Fruit fly (Drosophila melanogaster) whole organism, pupa: ENCODE measurements around the gene Apc.

ENCODE experiments used
- CG14655 ChIP-seq: fragments of 200-800 bp; sonication (Bioruptor generic); optimal IDR thresholded peaks from 3 replicates; lab custom pipeline; 2017; ENCODE audit warnings: mild to moderate bottlenecking, missing biosample characterization, missing genetic modification reagents, missing genetic modification characterization
- CG15710 ChIP-seq: fragments of 200-800 bp; sonication (Bioruptor generic); optimal IDR thresholded peaks from 2 replicates; lab custom pipeline; 2018; ENCODE audit warnings: missing biosample characterization, mild to moderate bottlenecking, missing genetic modification characterization, moderate library complexity
- CG32121 ChIP-seq: fragments of 200-800 bp; sonication (Bioruptor generic); IDR thresholded peaks from 2 replicates; pipeline ENCODE4 v1.3.6; 2022; ENCODE audit warnings: missing biosample characterization, missing genetic modification characterization
- CG4496 ChIP-seq: fragments of 200-800 bp; sonication (Bioruptor generic); IDR thresholded peaks from 3 replicates; pipeline ENCODE4 v1.3.6; 2022; ENCODE audit warnings: missing biosample characterization, missing genetic modification characterization
- D1 ChIP-seq: fragments of 200-800 bp; sonication (Bioruptor generic); optimal IDR thresholded peaks from 2 replicates; lab custom pipeline; 2018; ENCODE audit warnings: missing biosample characterization, mild to moderate bottlenecking, missing genetic modification characterization, moderate library complexity
- Ets98B ChIP-seq: fragments of 200-800 bp; sonication (Bioruptor generic); IDR thresholded peaks from 2 replicates; pipeline ENCODE4 v1.3.6; 2022; ENCODE audit warnings: missing biosample characterization, missing genetic modification characterization
- Pif1A ChIP-seq: fragments of 200-800 bp; sonication (Bioruptor generic); optimal IDR thresholded peaks from 3 replicates; lab custom pipeline; 2016; ENCODE audit warnings: missing biosample characterization, missing genetic modification characterization
- fd96Ca ChIP-seq: fragments of 200-800 bp; sonication (Bioruptor generic); IDR thresholded peaks from 3 replicates; pipeline ENCODE4 v1.3.6; 2022; ENCODE audit warnings: missing biosample characterization, missing genetic modification characterization

DNA sequence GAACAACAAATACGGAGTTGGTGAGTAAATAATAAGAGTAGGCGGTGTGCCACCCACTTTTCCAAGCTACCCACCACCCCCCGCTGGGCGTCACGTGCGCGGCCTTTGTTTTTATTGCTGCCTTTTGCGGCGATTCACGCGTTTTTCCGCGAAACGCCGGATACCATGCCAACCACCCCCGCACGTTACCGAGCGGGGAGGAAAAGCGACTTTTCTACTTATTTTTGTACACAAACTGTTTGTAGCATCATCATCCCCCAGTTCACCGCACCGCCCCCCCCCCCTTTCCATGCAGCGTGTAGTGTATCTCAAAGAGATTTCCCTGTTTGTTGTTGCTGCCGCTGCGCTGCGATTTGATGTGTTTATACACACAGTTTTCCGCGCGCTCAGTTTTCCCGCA is 1.4 kb upstream of the Apc start:
- no peak for TF ChIP-seq fd96Ca (GFP tag; lab: Robert Waterston, UW)
- no peak for TF ChIP-seq D1 (tag; lab: Kevin White, UChicago)
- TF ChIP-seq CG32121 (GFP tag; lab: Robert Waterston, UW) = no peak
- no peak for TF ChIP-seq CG4496 (GFP tag; lab: Robert Waterston, UW)
- no peak for TF ChIP-seq Pif1A (GFP tag; lab: Kevin White, UChicago)
- TF ChIP-seq Ets98B = no peak
- no peak for TF ChIP-seq CG15710 (tag; lab: Kevin White, UChicago)
- TF ChIP-seq CG14655 (GFP tag; lab: Kevin White, UChicago) = no peak
